Worm (Caenorhabditis elegans): ENCODE measurements around the gene srt-18.

ce11 chrV:9001175-9001574, 14.3 kb downstream of the srt-18 start, which contains the start of gene F59E11.2:
- no peak for TF ChIP-seq dpl-1 (GFP tag; optimal IDR thresholded peaks at IDR 0.05)
- TF ChIP-seq hrde-1 (tag; optimal IDR thresholded peaks at IDR 0.05; ENCODE audit: borderline replicate concordance): no peak
- no peak for TF ChIP-seq xnd-1 (tag; optimal IDR thresholded peaks at IDR 0.05)
- no peak for TF ChIP-seq attf-6 (GFP tag; IDR thresholded peaks at IDR 0.05)
- TF ChIP-seq B0019.2 (GFP tag; conservative IDR thresholded peaks at IDR 0.05): no peak
- TF ChIP-seq ets-4 (GFP tag; optimal IDR thresholded peaks at IDR 0.05): no peak
- TF ChIP-seq athp-1 (tag; optimal IDR thresholded peaks at IDR 0.05): no peak
- TF ChIP-seq rec-8 (tag; optimal IDR thresholded peaks at IDR 0.05): no peak
- TF ChIP-seq F10E7.11 (tag; optimal IDR thresholded peaks at IDR 0.05): no peak
- TF ChIP-seq repo-1 (tag; optimal IDR thresholded peaks at IDR 0.05): no peak
